Fruit fly (Drosophila melanogaster) whole organism, embryonic: Measurements from ENCODE around the gene Edg78E.

Experiments
- CG11398 ChIP-seq: fragments of 200-800 bp; sonication (Bioruptor generic); optimal IDR thresholded peaks from 2 replicates; lab custom pipeline; 2016; ENCODE audit warnings: missing biosample characterization, missing genetic modification characterization
- CG12744 ChIP-seq: fragments of 200-800 bp; sonication (Bioruptor generic); optimal IDR thresholded peaks from 2 replicates; lab custom pipeline; 2016; ENCODE audit warnings: missing biosample characterization, missing genetic modification characterization
- CG1832 ChIP-seq: fragments of 200-800 bp; sonication (Bioruptor generic); optimal IDR thresholded peaks from 2 replicates; lab custom pipeline; 2017; ENCODE audit warnings: missing biosample characterization, mild to moderate bottlenecking, missing genetic modification characterization, inconsistent platforms
- CG18764 ChIP-seq: fragments of 200-800 bp; sonication (Bioruptor generic); optimal IDR thresholded peaks from 3 replicates; lab custom pipeline; 2016; ENCODE audit warnings: missing biosample characterization, missing genetic modification characterization
- CG2199 ChIP-seq: fragments of 200-800 bp; sonication (Bioruptor generic); IDR thresholded peaks from 3 replicates; pipeline ENCODE4 v1.3.6; 2022; ENCODE audit warnings: missing biosample characterization, missing genetic modification characterization
- CG30020 ChIP-seq: fragments of 200-800 bp; optimal IDR thresholded peaks from 2 replicates; lab custom pipeline; 2019; ENCODE audit warnings: missing biosample characterization, mild to moderate bottlenecking, missing genetic modification characterization, moderate library complexity
- CG32767 ChIP-seq: fragments of 200-800 bp; sonication (Bioruptor generic); IDR thresholded peaks from 2 replicates; pipeline ENCODE4 v1.3.6; 2022; ENCODE audit warnings: missing biosample characterization, missing genetic modification characterization
- CG32772 ChIP-seq: fragments of 200-800 bp; sonication (Bioruptor generic); IDR thresholded peaks from 2 replicates; pipeline ENCODE4 v1.3.6; 2022; ENCODE audit warnings: missing biosample characterization, missing genetic modification characterization
- CG4424 ChIP-seq: fragments of 200-800 bp; sonication (Bioruptor generic); optimal IDR thresholded peaks from 3 replicates; lab custom pipeline; 2016; ENCODE audit warnings: missing biosample characterization, missing genetic modification characterization
- CG4854 ChIP-seq: fragments of 200-800 bp; sonication (Bioruptor generic); optimal IDR thresholded peaks from 2 replicates; lab custom pipeline; 2016; ENCODE audit warnings: missing biosample characterization, missing genetic modification characterization, inconsistent platforms
- CG6272 ChIP-seq: fragments of 200-800 bp; sonication (Bioruptor generic); IDR thresholded peaks from 2 replicates; pipeline ENCODE4 v1.3.6; 2022; ENCODE audit warnings: missing biosample characterization, missing genetic modification characterization
- CG6689 ChIP-seq: fragments of 200-800 bp; sonication (Bioruptor generic); IDR thresholded peaks from 2 replicates; pipeline ENCODE4 v1.3.6; 2022; ENCODE audit warnings: missing biosample characterization, missing genetic modification characterization
- CG6765 ChIP-seq: fragments of 200-800 bp; sonication (Bioruptor generic); optimal IDR thresholded peaks from 3 replicates; lab custom pipeline; 2017; ENCODE audit warnings: missing biosample characterization, mild to moderate bottlenecking, missing genetic modification characterization
- CG6791 ChIP-seq: fragments of 200-800 bp; sonication (Bioruptor generic); IDR thresholded peaks from 3 replicates; pipeline ENCODE4 v1.3.6; 2022; ENCODE audit warnings: missing biosample characterization, missing genetic modification characterization; ENCODE audit not compliant: partially characterized antibody
- CG8089 ChIP-seq: fragments of 200-800 bp; sonication (Bioruptor generic); optimal IDR thresholded peaks from 3 replicates; lab custom pipeline; 2016; ENCODE audit warnings: missing biosample characterization, missing genetic modification characterization
- CG8290 ChIP-seq, 3 experiments: fragments of 200-800 bp; sonication (Bioruptor generic); optimal IDR thresholded peaks; 2 replicates each; lab custom pipeline; 2016 to 2019; ENCODE audit warnings: missing biosample characterization in 3 of 3, missing genetic modification characterization in 3 of 3, mild to moderate bottlenecking in 2 of 3, moderate library complexity in 1 of 3
- CG8765 ChIP-seq: fragments of 200-800 bp; sonication (Bioruptor generic); IDR thresholded peaks from 2 replicates; pipeline ENCODE4 v1.3.6; 2022; ENCODE audit warnings: missing biosample characterization, missing genetic modification characterization
- CG9437 ChIP-seq: fragments of 200-800 bp; sonication (Bioruptor generic); optimal IDR thresholded peaks from 2 replicates; lab custom pipeline; 2018; ENCODE audit warnings: missing biosample characterization, mild to moderate bottlenecking, missing genetic modification characterization
- CHES-1-like ChIP-seq: fragments of 200-800 bp; sonication (Bioruptor generic); optimal IDR thresholded peaks from 2 replicates; lab custom pipeline; 2016; ENCODE audit warnings: missing biosample characterization, missing genetic modification characterization
- D19A ChIP-seq: fragments of 200-800 bp; optimal IDR thresholded peaks from 3 replicates; lab custom pipeline; 2019; ENCODE audit warnings: missing biosample characterization, mild to moderate bottlenecking, missing genetic modification characterization, moderate library complexity
- Dip2 ChIP-seq: fragments of 200-800 bp; sonication (Bioruptor generic); IDR thresholded peaks from 2 replicates; pipeline ENCODE4 v1.3.6; 2022; ENCODE audit warnings: missing biosample characterization, missing genetic modification characterization
- Dp ChIP-seq: fragments of 200-800 bp; sonication (Bioruptor generic); optimal IDR thresholded peaks from 2 replicates; lab custom pipeline; 2018; ENCODE audit warnings: missing biosample characterization, mild to moderate bottlenecking, missing genetic modification characterization, moderate library complexity
- Drgx ChIP-seq: fragments of 200-800 bp; sonication (Bioruptor generic); IDR thresholded peaks from 2 replicates; pipeline ENCODE4 v1.3.6; 2022; ENCODE audit warnings: missing biosample characterization, missing genetic modification characterization
- Eip74EF ChIP-seq, 2 experiments: fragments of 200-800 bp in 1 of 2; fragments of >200 bp in 1 of 2; sonication (Bioruptor generic) in 1 of 2; optimal IDR thresholded peaks; 2 replicates each; lab custom pipeline; 2017 to 2019; ENCODE audit warnings: missing biosample characterization in 2 of 2, missing genetic modification characterization in 2 of 2, mild to moderate bottlenecking in 1 of 2, moderate library complexity in 1 of 2
- Fer2 ChIP-seq: fragments of 200-800 bp; sonication (Bioruptor generic); optimal IDR thresholded peaks from 2 replicates; lab custom pipeline; 2018; ENCODE audit warnings: missing biosample characterization, mild to moderate bottlenecking, missing genetic modification characterization, moderate library complexity
- HLH54F ChIP-seq: fragments of 200-800 bp; sonication (Bioruptor generic); optimal IDR thresholded peaks from 3 replicates; lab custom pipeline; 2016; ENCODE audit warnings: missing biosample characterization, missing genetic modification characterization
- HLHmδ ChIP-seq: fragments of 200-800 bp; sonication (Bioruptor generic); optimal IDR thresholded peaks from 2 replicates; lab custom pipeline; 2018; ENCODE audit warnings: missing biosample characterization, mild to moderate bottlenecking, missing genetic modification characterization, moderate library complexity
- HmgD ChIP-seq: fragments of 200-800 bp; sonication (Bioruptor generic); optimal IDR thresholded peaks from 3 replicates; lab custom pipeline; 2016; ENCODE audit warnings: missing biosample characterization, missing genetic modification characterization
- Oli ChIP-seq: fragments of 200-800 bp; sonication (Bioruptor generic); optimal IDR thresholded peaks from 2 replicates; lab custom pipeline; 2018; ENCODE audit warnings: missing biosample characterization, mild to moderate bottlenecking, missing genetic modification characterization, moderate library complexity
- YL-1 ChIP-seq: fragments of 200-800 bp; sonication (Bioruptor generic); optimal IDR thresholded peaks from 3 replicates; lab custom pipeline; 2017; ENCODE audit warnings: missing biosample characterization, mild to moderate bottlenecking, missing genetic modification characterization
- bab2 ChIP-seq: fragments of 200-800 bp; sonication (Bioruptor generic); optimal IDR thresholded peaks from 2 replicates; lab custom pipeline; 2016; ENCODE audit warnings: missing biosample characterization, missing genetic modification characterization
- bbx ChIP-seq: fragments of 200-800 bp; sonication (Bioruptor generic); IDR thresholded peaks from 2 replicates; pipeline ENCODE4 v1.3.6; 2022; ENCODE audit warnings: missing biosample characterization, missing genetic modification characterization; ENCODE audit not compliant: partially characterized antibody
- bigmax ChIP-seq: fragments of 200-800 bp; sonication (Bioruptor generic); optimal IDR thresholded peaks from 2 replicates; lab custom pipeline; 2018; ENCODE audit warnings: missing biosample characterization, mild to moderate bottlenecking, missing genetic modification characterization
- cad ChIP-seq: fragments of >200 bp; optimal IDR thresholded peaks from 2 replicates; lab custom pipeline; 2017; ENCODE audit warnings: missing biosample characterization, missing genetic modification characterization
- chinmo ChIP-seq: fragments of 200-800 bp; sonication (Bioruptor generic); IDR thresholded peaks from 4 replicates; pipeline ENCODE4 v1.3.6; 2022; ENCODE audit warnings: missing biosample characterization, missing genetic modification characterization; ENCODE audit not compliant: partially characterized antibody
- fd96Cb ChIP-seq: fragments of 200-800 bp; sonication (Bioruptor generic); optimal IDR thresholded peaks from 2 replicates; lab custom pipeline; 2018; ENCODE audit warnings: missing biosample characterization, mild to moderate bottlenecking, missing genetic modification characterization, moderate library complexity
- gt ChIP-seq: fragments of 200-800 bp; sonication (Bioruptor generic); IDR thresholded peaks from 2 replicates; pipeline ENCODE4 v1.3.6; 2022; ENCODE audit warnings: missing biosample characterization, missing genetic modification characterization
- hth ChIP-seq: fragments of >200 bp; optimal IDR thresholded peaks from 2 replicates; lab custom pipeline; 2017; ENCODE audit warnings: inconsistent platforms
- ken ChIP-seq: fragments of 200-800 bp; sonication (Bioruptor generic); IDR thresholded peaks from 3 replicates; pipeline ENCODE4 v1.3.6; 2022; ENCODE audit warnings: missing biosample characterization, missing genetic modification characterization
- kni ChIP-seq: fragments of 200-800 bp; sonication (Bioruptor generic); optimal IDR thresholded peaks from 3 replicates; lab custom pipeline; 2017; ENCODE audit warnings: mild to moderate bottlenecking, missing biosample characterization, missing genetic modification reagents, missing genetic modification characterization
- luna ChIP-seq: fragments of 200-800 bp; sonication (Bioruptor generic); optimal IDR thresholded peaks from 2 replicates; lab custom pipeline; 2016; ENCODE audit warnings: missing biosample characterization, missing genetic modification characterization
- mam ChIP-seq: fragments of 200-800 bp; sonication (Bioruptor generic); optimal IDR thresholded peaks from 3 replicates; lab custom pipeline; 2016; ENCODE audit warnings: missing biosample characterization, missing genetic modification characterization
- mld ChIP-seq: fragments of 200-800 bp; sonication (Bioruptor generic); IDR thresholded peaks from 3 replicates; pipeline ENCODE4 v1.3.6; 2022; ENCODE audit warnings: missing biosample characterization, missing genetic modification characterization; ENCODE audit not compliant: partially characterized antibody
- psq ChIP-seq: fragments of 200-800 bp; sonication (Bioruptor generic); optimal IDR thresholded peaks from 2 replicates; lab custom pipeline; 2017; ENCODE audit warnings: missing biosample characterization, missing genetic modification characterization
- scrt ChIP-seq: fragments of 200-800 bp; sonication (Bioruptor generic); optimal IDR thresholded peaks from 2 replicates; lab custom pipeline; 2018; ENCODE audit warnings: missing biosample characterization, mild to moderate bottlenecking, missing genetic modification characterization, moderate library complexity
- sisA ChIP-seq: fragments of 200-800 bp; sonication (Bioruptor generic); IDR thresholded peaks from 2 replicates; pipeline ENCODE4 v1.3.6; 2022; ENCODE audit warnings: missing biosample characterization, missing genetic modification characterization
- sob ChIP-seq: fragments of 200-800 bp; sonication (Bioruptor generic); IDR thresholded peaks from 2 replicates; pipeline ENCODE4 v1.3.6; 2022; ENCODE audit warnings: missing biosample characterization, missing genetic modification characterization
- tup ChIP-seq: fragments of 200-800 bp; sonication (Bioruptor generic); optimal IDR thresholded peaks from 2 replicates; lab custom pipeline; 2016; ENCODE audit warnings: missing biosample characterization, mild to moderate bottlenecking, missing genetic modification characterization, moderate library complexity
- tx ChIP-seq: fragments of 200-800 bp; sonication (Bioruptor generic); optimal IDR thresholded peaks from 2 replicates; lab custom pipeline; 2016; ENCODE audit warnings: missing biosample characterization, missing genetic modification characterization
- unc-4 ChIP-seq: fragments of 200-800 bp; sonication (Bioruptor generic); IDR thresholded peaks from 2 replicates; pipeline ENCODE4 v1.3.6; 2022; ENCODE audit warnings: missing biosample characterization, missing genetic modification characterization; ENCODE audit not compliant: partially characterized antibody

Edg78E gene

dm6 chr3L:21279876-21280566 is 17.6 kb downstream of the Edg78E start, which contains the start of gene AcCoAS (continued):
- TF ChIP-seq Oli (no peak), CG4854 (GFP tag; lab: Kevin White, UChicago) (no peak), sisA (GFP tag; lab: Robert Waterston, UW) (no peak), CG8765 (GFP tag; lab: Robert Waterston, UW) (no peak), hth (no peak), cad (GFP tag; lab: Kevin White, UChicago) (no peak), CG9437 (GFP tag; lab: Kevin White, UChicago) (no peak), Dip2 (GFP tag; lab: Robert Waterston, UW) (no peak), YL-1 (peak; percentile 0), HLH54F (peak; percentile 15), Eip74EF (GFP tag; optimal IDR thresholded peaks at IDR 0.05; lab: Kevin White, UChicago) (no peak), CG11398 (GFP tag; lab: Kevin White, UChicago) (no peak), luna (GFP tag; lab: Kevin White, UChicago) (no peak), CG2199 (GFP tag; lab: Robert Waterston, UW) (no peak), CG32767 (GFP tag; lab: Robert Waterston, UW) (no peak), mld (no peak), CG6791 (GFP tag; lab: Robert Waterston, UW) (no peak), CHES-1-like (peak; percentile 2), sob (GFP tag; lab: Robert Waterston, UW) (peak; percentile 46; the same call in 1 of the 2 replicates), CG8290 (GFP tag; optimal IDR thresholded peaks at IDR 0.05; lab: Kevin White, UChicago) (no peak), CG8290 (tag; optimal IDR thresholded peaks at IDR 0.05; lab: Kevin White, UChicago) (peak in 1 of 2 experiments; percentile 33), HLHmδ (GFP tag; lab: Kevin White, UChicago) (no peak), CG6765 (GFP tag; lab: Kevin White, UChicago) (peak; percentile 52), kni (GFP tag; lab: Kevin White, UChicago) (no peak), Dp (GFP tag; lab: Kevin White, UChicago) (no peak), D19A (tag; lab: Kevin White, UChicago) (no peak), bbx (peak; percentile 30; the same call in 1 of the 2 replicates), CG8089 (GFP tag; lab: Kevin White, UChicago) (no peak), scrt (GFP tag; lab: Kevin White, UChicago) (peak; percentile 48), bab2 (GFP tag; lab: Kevin White, UChicago) (no peak), CG12744 (GFP tag; lab: Kevin White, UChicago) (peak; percentile 10), unc-4 (GFP tag; lab: Robert Waterston, UW) (peak; percentile 36), fd96Cb (tag; lab: Kevin White, UChicago) (no peak), CG1832 (GFP tag; lab: Kevin White, UChicago) (no peak), ken (GFP tag; lab: Robert Waterston, UW) (no peak), tup (GFP tag; lab: Kevin White, UChicago) (no peak), CG30020 (tag; lab: Kevin White, UChicago) (no peak), Fer2 (tag; lab: Kevin White, UChicago) (no peak), CG18764 (GFP tag; lab: Kevin White, UChicago) (no peak), CG6272 (no peak), bigmax (GFP tag; lab: Kevin White, UChicago) (no peak), CG32772 (GFP tag; lab: Robert Waterston, UW) (no peak), chinmo (GFP tag; lab: Robert Waterston, UW) (peak; percentile 81; the same call in 2 of the 4 replicates), HmgD (GFP tag; lab: Kevin White, UChicago) (no peak), mam (peak; percentile 19), psq (GFP tag; lab: Kevin White, UChicago) (no peak), CG4424 (GFP tag; lab: Kevin White, UChicago) (no peak), Drgx (GFP tag; lab: Robert Waterston, UW) (peak; percentile 62), tx (GFP tag; lab: Kevin White, UChicago) (peak; percentile 8), gt (GFP tag; lab: Robert Waterston, UW) (no peak), CG6689 (no peak)
